Worm (Caenorhabditis elegans) whole organism, L4 larva: ENCODE results near the gene F14D7.8.

ENCODE experiments used
- D1046.2 ChIP-seq: fragments of 200-800 bp; sonication (Bioruptor generic); IDR thresholded peaks from 2 replicates; pipeline ENCODE4 v1.3.6; 2022; ENCODE audit warnings: missing genetic modification characterization, missing compliant biosample characterization
- F10B5.3 ChIP-seq: sonication (generic microtip); optimal IDR thresholded peaks from 2 replicates; lab custom pipeline; 2016; ENCODE audit warnings: mild to moderate bottlenecking, missing genetic modification characterization, missing compliant biosample characterization
- F37D6.2 ChIP-seq: sonication (generic microtip); optimal IDR thresholded peaks from 2 replicates; lab custom pipeline; 2016; ENCODE audit warnings: mild to moderate bottlenecking, missing genetic modification characterization, missing compliant biosample characterization
- F49E8.2 ChIP-seq: sonication (generic microtip); optimal IDR thresholded peaks from 2 replicates; lab custom pipeline; 2016; ENCODE audit warnings: missing compliant biosample characterization, mild to moderate bottlenecking, missing genetic modification characterization, borderline replicate concordance
- R02D3.7 ChIP-seq: fragments of 150-350 bp; sonication (generic microtip); optimal IDR thresholded peaks from 3 replicates; lab custom pipeline; 2014; ENCODE audit warnings: missing biosample characterization, missing genetic modification characterization
- T20F7.1 ChIP-seq: fragments of 200-800 bp; sonication (Bioruptor generic); optimal IDR thresholded peaks from 2 replicates; lab custom pipeline; 2018; ENCODE audit warnings: mild to moderate bottlenecking, missing genetic modification characterization, missing compliant biosample characterization
- T26A8.4 ChIP-seq: fragments of 200-800 bp; sonication (Bioruptor generic); IDR thresholded peaks from 2 replicates; pipeline ENCODE4 v1.3.6; 2022; ENCODE audit warnings: missing genetic modification characterization, missing compliant biosample characterization
- Y5F2A.4 ChIP-seq: fragments of 200-800 bp; sonication (Bioruptor generic); optimal IDR thresholded peaks from 2 replicates; lab custom pipeline; 2018; ENCODE audit warnings: mild to moderate bottlenecking, missing genetic modification characterization, missing compliant biosample characterization
- ZK337.2 ChIP-seq: fragments of 200-800 bp; sonication (Bioruptor generic); IDR thresholded peaks from 2 replicates; pipeline ENCODE4 v1.3.6; 2022; ENCODE audit warnings: missing genetic modification reagents, missing genetic modification characterization, missing compliant biosample characterization
- ama-1 ChIP-seq: fragments of 150-350 bp; optimal IDR thresholded peaks from 2 replicates; lab custom pipeline; 2014; ENCODE audit warnings: inconsistent platforms, mixed read lengths
- arid-1 ChIP-seq: fragments of 200-800 bp; sonication (Bioruptor generic); conservative IDR thresholded peaks from 2 replicates; pipeline ENCODE4 v1.3.6; 2022; ENCODE audit warnings: missing genetic modification reagents, missing genetic modification characterization, missing compliant biosample characterization
- ceh-20 ChIP-seq: fragments of 200-800 bp; sonication (Bioruptor generic); IDR thresholded peaks from 2 replicates; pipeline ENCODE4 v1.3.6; 2022; ENCODE audit warnings: missing genetic modification reagents, missing genetic modification characterization, missing compliant biosample characterization
- ceh-32 ChIP-seq: sonication (generic microtip); optimal IDR thresholded peaks from 2 replicates; lab custom pipeline; 2016; ENCODE audit warnings: mild to moderate bottlenecking, missing genetic modification characterization, missing compliant biosample characterization; ENCODE audit not compliant: poor library complexity
- ceh-62 ChIP-seq: sonication (generic microtip); optimal IDR thresholded peaks from 2 replicates; lab custom pipeline; 2017; ENCODE audit warnings: missing biosample characterization, missing genetic modification characterization
- ces-1 ChIP-seq: fragments of 150-350 bp; sonication (generic microtip); optimal IDR thresholded peaks from 4 replicates; lab custom pipeline; 2014; ENCODE audit warnings: missing biosample characterization, missing genetic modification reagents, missing genetic modification characterization
- daf-8 ChIP-seq: fragments of 200-800 bp; sonication (Bioruptor generic); IDR thresholded peaks from 2 replicates; pipeline ENCODE4 v1.3.6; 2022; ENCODE audit warnings: missing genetic modification characterization, missing compliant biosample characterization
- dmd-9 ChIP-seq: fragments of 200-800 bp; sonication (Bioruptor generic); IDR thresholded peaks from 2 replicates; pipeline ENCODE4 v1.3.6; 2022; ENCODE audit warnings: missing genetic modification reagents, missing genetic modification characterization, missing compliant biosample characterization
- dpl-1 ChIP-seq: fragments of 150-350 bp; optimal IDR thresholded peaks from 2 replicates; lab custom pipeline; 2014; ENCODE audit warnings: missing biosample characterization, missing genetic modification reagents, missing genetic modification characterization
- duxl-1 ChIP-seq: sonication (generic microtip); optimal IDR thresholded peaks from 2 replicates; lab custom pipeline; 2016; ENCODE audit warnings: mild to moderate bottlenecking, missing genetic modification characterization, moderate library complexity, missing compliant biosample characterization; ENCODE audit not compliant: poor library complexity
- egl-43 ChIP-seq: fragments of 200-800 bp; sonication (Bioruptor generic); IDR thresholded peaks from 2 replicates; pipeline ENCODE4 v1.3.6; 2022; ENCODE audit warnings: missing genetic modification reagents, missing genetic modification characterization, missing compliant biosample characterization
- fkh-10 ChIP-seq: fragments of 150-350 bp; optimal IDR thresholded peaks from 2 replicates; lab custom pipeline; 2014; ENCODE audit warnings: missing biosample characterization, missing genetic modification reagents, missing genetic modification characterization
- hif-1 ChIP-seq, 2 experiments: sonication (generic microtip); optimal IDR thresholded peaks; 2 replicates each; lab custom pipeline; 2016 to 2017; ENCODE audit warnings: missing compliant biosample characterization in 2 of 2, missing genetic modification characterization in 2 of 2, missing genetic modification reagents in 2 of 2, missing genotype in 2 of 2, mild to moderate bottlenecking in 1 of 2
- hlh-30 ChIP-seq: sonication (generic microtip); optimal IDR thresholded peaks from 2 replicates; lab custom pipeline; 2017; ENCODE audit warnings: antibody characterized with exemption, mild to moderate bottlenecking, missing genetic modification characterization, missing compliant biosample characterization; ENCODE audit not compliant: insufficient read depth
- jun-1 ChIP-seq: fragments of 150-350 bp; optimal IDR thresholded peaks from 2 replicates; lab custom pipeline; 2014; ENCODE audit warnings: missing biosample characterization, missing genetic modification reagents, missing genetic modification characterization
- lim-7 ChIP-seq: fragments of 200-800 bp; sonication (Bioruptor generic); IDR thresholded peaks from 2 replicates; pipeline ENCODE4 v1.3.6; 2022; ENCODE audit warnings: missing genetic modification characterization, missing compliant biosample characterization
- lin-15B ChIP-seq: fragments of 150-350 bp; sonication (generic microtip); optimal IDR thresholded peaks from 3 replicates; lab custom pipeline; 2014; ENCODE audit warnings: missing biosample characterization, missing genetic modification characterization
- madf-9 ChIP-seq: fragments of 200-800 bp; sonication (Bioruptor generic); conservative IDR thresholded peaks from 2 replicates; pipeline ENCODE4 v1.3.6; 2022; ENCODE audit warnings: missing genetic modification reagents, missing genetic modification characterization, missing compliant biosample characterization
- mdl-1 ChIP-seq, 2 experiments: fragments of 150-350 bp in 1 of 2; sonication (generic microtip) in 1 of 2; optimal IDR thresholded peaks; 2 replicates each; lab custom pipeline; 2014 to 2017; ENCODE audit warnings: missing biosample characterization in 2 of 2, missing genetic modification characterization in 2 of 2
- nhr-10 ChIP-seq: fragments of 150-350 bp; optimal IDR thresholded peaks from 2 replicates; lab custom pipeline; 2014; ENCODE audit warnings: missing biosample characterization, missing genetic modification characterization
- nhr-102 ChIP-seq: sonication (generic microtip); optimal IDR thresholded peaks from 2 replicates; lab custom pipeline; 2016; ENCODE audit warnings: mild to moderate bottlenecking, missing genetic modification characterization, moderate library complexity, missing compliant biosample characterization
- nhr-11 ChIP-seq: fragments of 150-350 bp; optimal IDR thresholded peaks from 2 replicates; lab custom pipeline; 2014; ENCODE audit warnings: missing biosample characterization, missing genetic modification characterization
- nhr-25 ChIP-seq: sonication (generic microtip); optimal IDR thresholded peaks from 2 replicates; lab custom pipeline; 2017; ENCODE audit warnings: missing genetic modification characterization, mild to moderate bottlenecking, missing compliant biosample characterization, antibody characterized with exemption, moderate library complexity, borderline replicate concordance; ENCODE audit not compliant: insufficient read depth
- nhr-28 ChIP-seq: fragments of 150-350 bp; optimal IDR thresholded peaks from 2 replicates; lab custom pipeline; 2014; ENCODE audit warnings: missing biosample characterization, missing genetic modification characterization
- nhr-48 ChIP-seq: sonication (generic microtip); optimal IDR thresholded peaks from 2 replicates; lab custom pipeline; 2016; ENCODE audit warnings: mild to moderate bottlenecking, missing genetic modification characterization, missing compliant biosample characterization
- nhr-77 ChIP-seq: fragments of 150-350 bp; optimal IDR thresholded peaks from 2 replicates; lab custom pipeline; 2014; ENCODE audit warnings: missing biosample characterization, missing genetic modification characterization
- pha-4 ChIP-seq, 2 experiments: fragments of 150-350 bp in 1 of 2; fragments of 200-800 bp in 1 of 2; sonication (Bioruptor generic) in 1 of 2; IDR thresholded peaks in 1 of 2; optimal IDR thresholded peaks in 1 of 2; 2 replicates each; pipeline versions ENCODE4 v1.3.6 to Lab custom; 2014 to 2022; ENCODE audit warnings: missing genetic modification characterization in 2 of 2, missing genetic modification reagents in 2 of 2, missing biosample characterization in 1 of 2, missing compliant biosample characterization in 1 of 2
- php-3 ChIP-seq: fragments of 200-800 bp; sonication (Bioruptor generic); IDR thresholded peaks from 2 replicates; pipeline ENCODE4 v1.3.6; 2022; ENCODE audit warnings: missing genetic modification reagents, missing genetic modification characterization, missing compliant biosample characterization
- rbr-2 ChIP-seq: sonication (generic microtip); optimal IDR thresholded peaks from 2 replicates; lab custom pipeline; 2016; ENCODE audit warnings: missing genotype, missing genetic modification characterization, missing compliant biosample characterization
- sdz-12 ChIP-seq: fragments of 200-800 bp; sonication (Bioruptor generic); optimal IDR thresholded peaks from 2 replicates; lab custom pipeline; 2018; ENCODE audit warnings: mild to moderate bottlenecking, missing genetic modification characterization, missing compliant biosample characterization
- set-16 ChIP-seq: fragments of 200-800 bp; sonication (Bioruptor generic); IDR thresholded peaks from 2 replicates; pipeline ENCODE4 v1.3.6; 2022; ENCODE audit warnings: missing genetic modification reagents, missing genetic modification characterization, missing compliant biosample characterization
- skn-1 ChIP-seq: fragments of 150-350 bp; optimal IDR thresholded peaks from 2 replicates; lab custom pipeline; 2014; ENCODE audit warnings: missing biosample characterization, missing genetic modification characterization
- snpc-4 ChIP-seq: fragments of 150-350 bp; optimal IDR thresholded peaks from 2 replicates; lab custom pipeline; 2014; ENCODE audit warnings: missing biosample characterization, missing genetic modification characterization
- spr-3 ChIP-seq: fragments of 200-800 bp; sonication (Bioruptor generic); optimal IDR thresholded peaks from 2 replicates; lab custom pipeline; 2018; ENCODE audit warnings: mild to moderate bottlenecking, missing genetic modification characterization, missing compliant biosample characterization
- tag-97 ChIP-seq: fragments of 200-800 bp; sonication (Bioruptor generic); IDR thresholded peaks from 2 replicates; pipeline ENCODE4 v1.3.6; 2022; ENCODE audit warnings: missing genetic modification characterization, missing compliant biosample characterization
- unc-130 ChIP-seq: sonication (generic microtip); optimal IDR thresholded peaks from 2 replicates; lab custom pipeline; 2016; ENCODE audit warnings: missing genetic modification reagents, missing genetic modification characterization, missing compliant biosample characterization
- zag-1 ChIP-seq: fragments of 150-350 bp; optimal IDR thresholded peaks from 2 replicates; lab custom pipeline; 2014; ENCODE audit warnings: missing biosample characterization, missing genetic modification characterization
- zfp-3 ChIP-seq: fragments of 200-800 bp; sonication (Bioruptor generic); conservative IDR thresholded peaks from 2 replicates; pipeline ENCODE4 v1.3.6; 2022; ENCODE audit warnings: missing genetic modification reagents, missing genetic modification characterization, missing compliant biosample characterization
- zip-2 ChIP-seq: fragments of 150-350 bp; optimal IDR thresholded peaks from 2 replicates; lab custom pipeline; 2014; ENCODE audit warnings: missing biosample characterization, missing genetic modification characterization
- ztf-7 ChIP-seq: fragments of 150-350 bp; optimal IDR thresholded peaks from 2 replicates; lab custom pipeline; 2014; ENCODE audit warnings: missing biosample characterization, missing genetic modification characterization

F14D7.8 gene

ce11 chrV:14355738-14356368, 43.3 kb upstream of the F14D7.8 start, which contains the start of gene cyn-1:
cyn-1 (plus strand) TSS chrV:14356076.
- TF ChIP-seq nhr-10 (tag; lab: Kevin White, UChicago) (no peak), Y5F2A.4 (GFP tag; lab: Kevin White, UChicago) (no peak), dmd-9 (GFP tag; lab: Robert Waterston, UW) (no peak), snpc-4 (no peak), hif-1 (tag; optimal IDR thresholded peaks at IDR 0.05; lab: Kevin White, UChicago) (peak in 1 of 2 experiments; percentile 25), egl-43 (no peak), zip-2 (peak; percentile 38), spr-3 (peak; percentile 17), rbr-2 (tag; lab: Kevin White, UChicago) (peak; percentile 73), ceh-62 (tag; lab: Kevin White, UChicago) (no peak), zfp-3 (GFP tag; lab: Robert Waterston, UW) (no peak), arid-1 (0 out of 2 replicates have a peak, but pooled peaks have one; percentile 14), daf-8 (no peak), ceh-20 (GFP tag; lab: Robert Waterston, UW) (no peak), F37D6.2 (tag; lab: Kevin White, UChicago) (peak; percentile 40), jun-1 (tag; lab: Kevin White, UChicago) (peak; percentile 54), T26A8.4 (peak; percentile 70), madf-9 (GFP tag; lab: Robert Waterston, UW) (peak; percentile 43; the same call in 1 of the 2 replicates), mdl-1 (tag; optimal IDR thresholded peaks at IDR 0.05; lab: Kevin White, UChicago) (peak in 1 of 2 experiments; percentile 20), set-16 (GFP tag; lab: Robert Waterston, UW) (no peak), unc-130 (GFP tag; lab: Kevin White, UChicago) (peak; percentile 41), zag-1 (tag; lab: Kevin White, UChicago) (peak; percentile 8), sdz-12 (GFP tag; lab: Kevin White, UChicago) (no peak), duxl-1 (tag; lab: Kevin White, UChicago) (peak; percentile 61), F49E8.2 (peak; percentile 1), php-3 (GFP tag; lab: Robert Waterston, UW) (no peak), R02D3.7 (tag; lab: Kevin White, UChicago) (no peak), ZK337.2 (GFP tag; lab: Robert Waterston, UW) (no peak), ztf-7 (tag; lab: Kevin White, UChicago) (peak; percentile 53), nhr-25 (tag; lab: Kevin White, UChicago) (peak; percentile 25), nhr-28 (tag; lab: Kevin White, UChicago) (peak; percentile 51), nhr-11 (tag; lab: Kevin White, UChicago) (peak; percentile 34), nhr-102 (tag; lab: Kevin White, UChicago) (peak; percentile 71), ama-1 (peak; percentile 10), fkh-10 (GFP tag; lab: Kevin White, UChicago) (peak; percentile 69), D1046.2 (GFP tag; lab: Robert Waterston, UW) (no peak), tag-97 (GFP tag; lab: Robert Waterston, UW) (no peak), ces-1 (GFP tag; lab: Kevin White, UChicago) (no peak), ceh-32 (tag; lab: Kevin White, UChicago) (no peak), T20F7.1 (GFP tag; lab: Kevin White, UChicago) (peak; percentile 72), dpl-1 (GFP tag; lab: Kevin White, UChicago) (peak; percentile 97), F10B5.3 (tag; lab: Kevin White, UChicago) (peak; percentile 40), lim-7 (no peak), lin-15B (tag; lab: Kevin White, UChicago) (no peak), hlh-30 (tag; lab: Kevin White, UChicago) (peak; percentile 52), skn-1 (no peak), pha-4 (GFP tag; IDR thresholded peaks at IDR 0.05; lab: Robert Waterston, UW) (peak; percentile 49; the same call in 1 of the 2 replicates), pha-4 (tag; optimal IDR thresholded peaks at IDR 0.05; lab: Kevin White, UChicago) (peak; percentile 72), nhr-77 (tag; lab: Kevin White, UChicago) (peak; percentile 54), nhr-48 (tag; lab: Kevin White, UChicago) (peak; percentile 24)
